Fruit fly (Drosophila melanogaster): ENCODE results near the gene CG6674.

DNA sequence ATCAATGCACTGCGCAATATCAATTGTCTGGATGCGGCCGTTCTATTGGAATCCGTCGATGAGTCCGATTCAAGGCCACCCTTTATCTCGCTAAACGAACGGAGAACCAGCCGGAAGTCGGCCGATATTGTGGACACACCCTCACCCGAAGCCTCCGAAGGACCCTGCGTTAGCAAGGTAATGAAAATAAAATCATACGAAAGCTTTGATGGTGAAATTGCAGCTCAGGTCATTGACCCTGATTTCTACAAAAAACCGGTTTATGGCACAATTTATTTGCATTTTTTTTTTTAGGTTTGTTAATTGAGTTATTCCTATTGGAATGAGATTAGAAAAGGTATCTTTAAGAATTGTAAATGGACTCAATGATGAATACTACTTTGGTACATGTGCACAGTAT lies 2.7 kb downstream of the CG6674 start:
- TF ChIP-seq cic (GFP tag; optimal IDR thresholded peaks at IDR 0.05) (no peak), CG7101 (tag; optimal IDR thresholded peaks at IDR 0.05) (no peak), CG14711 (tag; optimal IDR thresholded peaks at IDR 0.05) (no peak)
